Fruit fly (Drosophila melanogaster): ENCODE data around the gene Asciz.

The Asciz gene

DNA sequence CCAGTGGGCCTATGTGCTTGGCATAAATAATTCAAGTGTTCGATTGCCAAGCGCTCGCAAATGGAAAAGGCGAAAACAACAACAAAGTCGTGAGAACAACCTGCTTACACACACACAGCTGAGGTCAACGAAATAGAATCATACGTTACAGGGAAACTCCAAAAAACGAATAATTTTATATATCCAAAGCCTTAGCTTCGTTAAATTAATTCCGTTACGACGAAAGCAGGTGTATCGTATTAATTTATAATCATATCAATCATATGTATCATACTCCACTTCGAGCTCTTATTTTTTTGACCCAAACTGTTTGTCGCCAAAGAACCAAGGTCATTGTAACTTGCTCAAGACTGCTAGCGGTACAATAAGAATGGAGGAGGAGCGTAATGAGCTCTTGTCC is 13.4 kb upstream of the Asciz start (continued):
- TF ChIP-seq CG14441 (GFP tag; IDR thresholded peaks at IDR 0.05) (peak; percentile 93), gsb (GFP tag; IDR thresholded peaks at IDR 0.05) (peak; percentile 88), CG7271 (tag; optimal IDR thresholded peaks at IDR 0.05) (peak; percentile 55), fru (optimal IDR thresholded peaks at IDR 0.05) (no peak), peb (GFP tag; IDR thresholded peaks at IDR 0.05) (peak; percentile 70), org-1 (GFP tag; optimal IDR thresholded peaks at IDR 0.05) (peak; percentile 83), Jarid2 (GFP tag; optimal IDR thresholded peaks at IDR 0.05) (peak; percentile 56), Hsf (GFP tag; optimal IDR thresholded peaks at IDR 0.05) (peak; percentile 82), btn (GFP tag; optimal IDR thresholded peaks at IDR 0.05) (peak; percentile 66), CG17328 (GFP tag; IDR thresholded peaks at IDR 0.05) (peak; percentile 89), CG1603 (tag; optimal IDR thresholded peaks at IDR 0.05) (peak; percentile 90), unpg (GFP tag; optimal IDR thresholded peaks at IDR 0.05) (peak; percentile 94), Ada2b (GFP tag; IDR thresholded peaks at IDR 0.05) (peak; percentile 94), CG18262 (tag; optimal IDR thresholded peaks at IDR 0.05) (peak; percentile 89), CG5245 (GFP tag; optimal IDR thresholded peaks at IDR 0.05) (peak; percentile 84), CG2202 (tag; optimal IDR thresholded peaks at IDR 0.05) (peak; percentile 74), Gug (GFP tag; IDR thresholded peaks at IDR 0.05) (peak; percentile 87), CG2889 (GFP tag; IDR thresholded peaks at IDR 0.05) (peak; percentile 48; the same call in 1 of the 3 replicates), luna (GFP tag; optimal IDR thresholded peaks at IDR 0.05) (peak; percentile 41), B-H2 (GFP tag; optimal IDR thresholded peaks at IDR 0.05) (no peak), Doc2 (GFP tag; IDR thresholded peaks at IDR 0.05) (peak; percentile 75), CG30403 (GFP tag; optimal IDR thresholded peaks at IDR 0.05) (peak; percentile 86), Six4 (GFP tag; optimal IDR thresholded peaks at IDR 0.05) (peak; percentile 82), CG15601 (tag; optimal IDR thresholded peaks at IDR 0.05) (no peak), dm (GFP tag; optimal IDR thresholded peaks at IDR 0.05) (peak; percentile 59), fd3F (GFP tag; optimal IDR thresholded peaks at IDR 0.05) (peak; percentile 80), CG11085 (GFP tag; IDR thresholded peaks at IDR 0.05) (peak; percentile 79), Sin3A (optimal IDR thresholded peaks at IDR 0.05) (no peak), CG32767 (GFP tag; IDR thresholded peaks at IDR 0.05) (peak; percentile 63), CG30431 (GFP tag; optimal IDR thresholded peaks at IDR 0.05) (peak; percentile 76), CG42726 (GFP tag; IDR thresholded peaks at IDR 0.05; ENCODE audit: partially characterized antibody) (no peak), CG11398 (GFP tag; optimal IDR thresholded peaks at IDR 0.05) (peak; percentile 24), ro (GFP tag; IDR thresholded peaks at IDR 0.05) (peak; percentile 72; the same call in 1 of the 2 replicates), sr (GFP tag; IDR thresholded peaks at IDR 0.05) (peak; percentile 46; the same call in 1 of the 3 replicates), so (GFP tag; IDR thresholded peaks at IDR 0.05) (peak; percentile 70; the same call in 2 of the 3 replicates), Rx (GFP tag; IDR thresholded peaks at IDR 0.05) (peak; percentile 70), pfk (GFP tag; optimal IDR thresholded peaks at IDR 0.05) (no peak), CG6854 (GFP tag; optimal IDR thresholded peaks at IDR 0.05) (peak; percentile 82), pho (GFP tag; optimal IDR thresholded peaks at IDR 0.05) (peak; percentile 54), CG13123 (GFP tag; optimal IDR thresholded peaks at IDR 0.05) (no peak), Bgb (GFP tag; IDR thresholded peaks at IDR 0.05; ENCODE audit: partially characterized antibody) (no peak), gt (GFP tag; IDR thresholded peaks at IDR 0.05) (0 out of 2 replicates have a peak, but pooled peaks have one; percentile 38), Oaz (GFP tag; IDR thresholded peaks at IDR 0.05) (peak; percentile 67), scrt (GFP tag; optimal IDR thresholded peaks at IDR 0.05) (no peak), sisA (GFP tag; IDR thresholded peaks at IDR 0.05) (peak; percentile 84), stc (GFP tag; IDR thresholded peaks at IDR 0.05) (peak; percentile 85), fd96Cb (tag; optimal IDR thresholded peaks at IDR 0.05) (peak; percentile 87), CG6654 (GFP tag; optimal IDR thresholded peaks at IDR 0.05) (peak; percentile 64), CG13894 (tag; optimal IDR thresholded peaks at IDR 0.05) (peak; percentile 61), Hr3 (GFP tag; optimal IDR thresholded peaks at IDR 0.05) (peak; percentile 62), CG5180 (GFP tag; optimal IDR thresholded peaks at IDR 0.05) (no peak), salm (tag; optimal IDR thresholded peaks at IDR 0.05) (no peak), aop (GFP tag; IDR thresholded peaks at IDR 0.05) (no peak)
